Fruit fly (Drosophila melanogaster) whole organism, embryonic: ENCODE measurements around the gene CG31431.

ENCODE experiments used
- Abd-B ChIP-seq: fragments of 200-800 bp; sonication (Bioruptor generic); optimal IDR thresholded peaks from 2 replicates; lab custom pipeline; 2018; ENCODE audit warnings: missing biosample characterization, mild to moderate bottlenecking, missing genetic modification characterization, moderate library complexity
- Aef1 ChIP-seq: fragments of 200-800 bp; sonication (Bioruptor generic); IDR thresholded peaks from 3 replicates; pipeline ENCODE4 v1.3.6; 2022; ENCODE audit warnings: missing biosample characterization, missing genetic modification characterization
- B-H1 ChIP-seq: fragments of 200-800 bp; sonication (Bioruptor generic); IDR thresholded peaks from 3 replicates; pipeline ENCODE4 v1.3.6; 2022; ENCODE audit warnings: missing biosample characterization, missing genetic modification characterization
- Blimp-1 ChIP-seq: fragments of 200-800 bp; sonication (Bioruptor generic); optimal IDR thresholded peaks from 3 replicates; lab custom pipeline; 2018; ENCODE audit warnings: missing biosample characterization, missing genetic modification characterization, mild to moderate bottlenecking, moderate library complexity, missing genetic modification reagents
- CG12391 ChIP-seq: fragments of 200-800 bp; sonication (Bioruptor generic); optimal IDR thresholded peaks from 3 replicates; lab custom pipeline; 2018; ENCODE audit warnings: missing biosample characterization, mild to moderate bottlenecking, missing genetic modification characterization, moderate library complexity
- CG14667 ChIP-seq: fragments of 200-800 bp; sonication (Bioruptor generic); IDR thresholded peaks from 2 replicates; pipeline ENCODE4 v1.3.6; 2022; ENCODE audit warnings: missing biosample characterization, missing genetic modification characterization
- CG15696 ChIP-seq: fragments of 200-800 bp; sonication (Bioruptor generic); optimal IDR thresholded peaks from 2 replicates; lab custom pipeline; 2019; ENCODE audit warnings: missing biosample characterization, mild to moderate bottlenecking, missing genetic modification characterization, moderate library complexity
- CG18262 ChIP-seq: fragments of 200-800 bp; optimal IDR thresholded peaks from 3 replicates; lab custom pipeline; 2019; ENCODE audit warnings: missing biosample characterization, mild to moderate bottlenecking, missing genetic modification characterization, moderate library complexity
- CG18764 ChIP-seq: fragments of 200-800 bp; sonication (Bioruptor generic); optimal IDR thresholded peaks from 3 replicates; lab custom pipeline; 2016; ENCODE audit warnings: missing biosample characterization, missing genetic modification characterization
- CG30431 ChIP-seq: fragments of 200-800 bp; sonication (Bioruptor generic); optimal IDR thresholded peaks from 2 replicates; lab custom pipeline; 2017; ENCODE audit warnings: missing biosample characterization, missing genetic modification characterization
- CG31388 ChIP-seq: fragments of 200-800 bp; sonication (Bioruptor generic); optimal IDR thresholded peaks from 2 replicates; lab custom pipeline; 2016; ENCODE audit warnings: missing biosample characterization, missing genetic modification characterization
- CG32767 ChIP-seq: fragments of 200-800 bp; sonication (Bioruptor generic); IDR thresholded peaks from 2 replicates; pipeline ENCODE4 v1.3.6; 2022; ENCODE audit warnings: missing biosample characterization, missing genetic modification characterization
- CG4730 ChIP-seq: fragments of 200-800 bp; sonication (Bioruptor generic); IDR thresholded peaks from 2 replicates; pipeline ENCODE4 v1.3.6; 2022; ENCODE audit warnings: missing biosample characterization, missing genetic modification characterization
- CG9797 ChIP-seq: fragments of 200-800 bp; sonication (Bioruptor generic); optimal IDR thresholded peaks from 3 replicates; lab custom pipeline; 2018; ENCODE audit warnings: missing biosample characterization, mild to moderate bottlenecking, missing genetic modification characterization
- CTCF ChIP-seq: fragments of 200-800 bp; sonication (Bioruptor generic); optimal IDR thresholded peaks from 2 replicates; lab custom pipeline; 2017; ENCODE audit warnings: missing biosample characterization, mild to moderate bottlenecking, missing genetic modification characterization, moderate library complexity
- CkIIα-i1 ChIP-seq: fragments of 200-800 bp; sonication (Bioruptor generic); IDR thresholded peaks from 2 replicates; pipeline ENCODE4 v1.3.6; 2022; ENCODE audit warnings: missing biosample characterization, missing genetic modification characterization
- Doc3 ChIP-seq: fragments of 200-800 bp; sonication (Bioruptor generic); IDR thresholded peaks from 3 replicates; pipeline ENCODE4 v1.3.6; 2022; ENCODE audit warnings: missing biosample characterization, missing genetic modification characterization; ENCODE audit not compliant: partially characterized antibody
- Eip74EF ChIP-seq, 2 experiments: fragments of 200-800 bp in 1 of 2; fragments of >200 bp in 1 of 2; sonication (Bioruptor generic) in 1 of 2; optimal IDR thresholded peaks; 2 replicates each; lab custom pipeline; 2017 to 2019; ENCODE audit warnings: missing biosample characterization in 2 of 2, missing genetic modification characterization in 2 of 2, mild to moderate bottlenecking in 1 of 2, moderate library complexity in 1 of 2
- Ets97D ChIP-seq: fragments of 200-800 bp; sonication (Bioruptor generic); optimal IDR thresholded peaks from 3 replicates; lab custom pipeline; 2016; ENCODE audit warnings: missing biosample characterization, missing genetic modification characterization
- Sin3A ChIP-seq: fragments of >200 bp; optimal IDR thresholded peaks from 2 replicates; lab custom pipeline; 2018
- Xrp1 ChIP-seq: fragments of 200-800 bp; sonication (Bioruptor generic); IDR thresholded peaks from 2 replicates; pipeline ENCODE4 v1.3.6; 2022; ENCODE audit warnings: missing biosample characterization, missing genetic modification characterization
- ac ChIP-seq: fragments of 200-800 bp; sonication (Bioruptor generic); optimal IDR thresholded peaks from 3 replicates; lab custom pipeline; 2017; ENCODE audit warnings: missing biosample characterization, mild to moderate bottlenecking, missing genetic modification characterization
- ara ChIP-seq: fragments of 200-800 bp; sonication (Bioruptor generic); IDR thresholded peaks from 2 replicates; pipeline ENCODE4 v1.3.6; 2022; ENCODE audit warnings: missing biosample characterization, missing genetic modification characterization
- bcd ChIP-seq: fragments of 200-800 bp; sonication (Bioruptor generic); optimal IDR thresholded peaks from 2 replicates; lab custom pipeline; 2017; ENCODE audit warnings: missing biosample characterization, mild to moderate bottlenecking, missing genetic modification characterization
- br ChIP-seq: fragments of >200 bp; optimal IDR thresholded peaks from 2 replicates; lab custom pipeline; 2017
- chif ChIP-seq, 2 experiments: fragments of 200-800 bp; sonication (Bioruptor generic); optimal IDR thresholded peaks; 3 replicates each; lab custom pipeline; 2016; ENCODE audit warnings: missing biosample characterization in 2 of 2, missing genetic modification characterization in 2 of 2
- corto ChIP-seq: fragments of 200-800 bp; sonication (Bioruptor generic); optimal IDR thresholded peaks from 2 replicates; lab custom pipeline; 2016; ENCODE audit warnings: missing biosample characterization, mild to moderate bottlenecking, missing genetic modification characterization, moderate library complexity
- disco-r ChIP-seq: fragments of 200-800 bp; sonication (Bioruptor generic); optimal IDR thresholded peaks from 2 replicates; lab custom pipeline; 2016; ENCODE audit warnings: missing biosample characterization, missing genetic modification characterization
- ftz-f1 ChIP-seq: fragments of 200-800 bp; sonication (Bioruptor generic); optimal IDR thresholded peaks from 2 replicates; lab custom pipeline; 2016; ENCODE audit warnings: missing biosample characterization, missing genetic modification characterization
- gce ChIP-seq: fragments of 200-800 bp; sonication (Bioruptor generic); IDR thresholded peaks from 3 replicates; pipeline ENCODE4 v1.3.6; 2022; ENCODE audit warnings: missing biosample characterization, missing genetic modification characterization
- grau ChIP-seq: fragments of 200-800 bp; optimal IDR thresholded peaks from 3 replicates; lab custom pipeline; 2019; ENCODE audit warnings: missing biosample characterization, mild to moderate bottlenecking, missing genetic modification characterization, moderate library complexity
- gro ChIP-seq: fragments of 200-800 bp; sonication (Bioruptor generic); optimal IDR thresholded peaks from 2 replicates; lab custom pipeline; 2016; ENCODE audit warnings: missing biosample characterization, missing genetic modification characterization
- hkb ChIP-seq, 2 experiments: fragments of 200-800 bp in 1 of 2; fragments of >200 bp in 1 of 2; sonication (Bioruptor generic) in 1 of 2; IDR thresholded peaks in 1 of 2; optimal IDR thresholded peaks in 1 of 2; 2 replicates each; pipeline versions ENCODE4 v1.3.6 to Lab custom; 2017 to 2022; ENCODE audit warnings: missing biosample characterization in 1 of 2, missing genetic modification characterization in 1 of 2
- knrl ChIP-seq: fragments of 200-800 bp; sonication (Bioruptor generic); IDR thresholded peaks from 3 replicates; pipeline ENCODE4 v1.3.6; 2022; ENCODE audit warnings: missing biosample characterization, missing genetic modification characterization; ENCODE audit not compliant: partially characterized antibody
- lola ChIP-seq, 3 experiments: fragments of >200 bp in 2 of 3; fragments of 200-800 bp in 1 of 3; sonication (Bioruptor generic) in 1 of 3; optimal IDR thresholded peaks; 2 replicates each; lab custom pipeline; 2017 to 2019; ENCODE audit warnings: missing biosample characterization in 3 of 3, missing genetic modification characterization in 3 of 3, mild to moderate bottlenecking in 1 of 3, moderate library complexity in 1 of 3
- mld ChIP-seq: fragments of 200-800 bp; sonication (Bioruptor generic); IDR thresholded peaks from 3 replicates; pipeline ENCODE4 v1.3.6; 2022; ENCODE audit warnings: missing biosample characterization, missing genetic modification characterization; ENCODE audit not compliant: partially characterized antibody
- nom ChIP-seq: fragments of 200-800 bp; sonication (Bioruptor generic); optimal IDR thresholded peaks from 2 replicates; lab custom pipeline; 2017; ENCODE audit warnings: missing biosample characterization, missing genetic modification characterization, mild to moderate bottlenecking, moderate library complexity, missing genetic modification reagents
- ranshi ChIP-seq: fragments of 200-800 bp; sonication (Bioruptor generic); IDR thresholded peaks from 2 replicates; pipeline ENCODE4 v1.3.6; 2022; ENCODE audit warnings: missing biosample characterization, missing genetic modification characterization
- run ChIP-seq: fragments of 200-800 bp; sonication (Bioruptor generic); optimal IDR thresholded peaks from 3 replicates; lab custom pipeline; 2018; ENCODE audit warnings: missing biosample characterization, mild to moderate bottlenecking, missing genetic modification characterization
- sd ChIP-seq: fragments of 200-800 bp; sonication (Bioruptor generic); optimal IDR thresholded peaks from 3 replicates; lab custom pipeline; 2018; ENCODE audit warnings: missing biosample characterization, mild to moderate bottlenecking, missing genetic modification characterization, moderate library complexity
- so ChIP-seq: fragments of 200-800 bp; sonication (Bioruptor generic); IDR thresholded peaks from 3 replicates; pipeline ENCODE4 v1.3.6; 2022; ENCODE audit warnings: missing biosample characterization, missing genetic modification characterization
- vfl ChIP-seq: fragments of 200-800 bp; sonication (Bioruptor generic); optimal IDR thresholded peaks from 2 replicates; lab custom pipeline; 2016; ENCODE audit warnings: missing biosample characterization, missing genetic modification characterization
- zen2 ChIP-seq: fragments of 200-800 bp; sonication (Bioruptor generic); IDR thresholded peaks from 3 replicates; pipeline ENCODE4 v1.3.6; 2022; ENCODE audit warnings: missing biosample characterization, missing genetic modification characterization; ENCODE audit not compliant: partially characterized antibody

The CG31431 gene

dm6 chr3R:21848987-21849442, 21.5 kb upstream of the CG31431 start (continued):
- no peak for TF ChIP-seq CkIIα-i1 (GFP tag; lab: Robert Waterston, UW)
- TF ChIP-seq CG12391 (tag; lab: Kevin White, UChicago) = peak; percentile 73
- peak; percentile 53 for TF ChIP-seq ac (GFP tag; lab: Kevin White, UChicago)
- peak; percentile 71 for TF ChIP-seq bcd (GFP tag; lab: Kevin White, UChicago)
- no peak for TF ChIP-seq gce (GFP tag; lab: Robert Waterston, UW)
- TF ChIP-seq CG15696 = peak; percentile 78
- TF ChIP-seq Ets97D (GFP tag; lab: Kevin White, UChicago) = peak; percentile 37
- peak; percentile 90 for TF ChIP-seq nom (GFP tag; lab: Kevin White, UChicago)
- no peak for TF ChIP-seq zen2 (GFP tag; lab: Robert Waterston, UW)
- no peak for TF ChIP-seq ftz-f1 (GFP tag; lab: Kevin White, UChicago)
- TF ChIP-seq CG18262 (tag; lab: Kevin White, UChicago) = peak; percentile 91
- no peak for TF ChIP-seq Aef1 (GFP tag; lab: Robert Waterston, UW)
- no peak for TF ChIP-seq CG9797 (GFP tag; lab: Kevin White, UChicago)
- TF ChIP-seq ranshi (GFP tag; lab: Robert Waterston, UW) = peak; percentile 38; the same call in 1 of the 2 replicates
- no peak for TF ChIP-seq gro (GFP tag; lab: Kevin White, UChicago)
- TF ChIP-seq corto (GFP tag; lab: Kevin White, UChicago) = peak; percentile 90
- TF ChIP-seq knrl (GFP tag; lab: Robert Waterston, UW) = no peak
- no peak for TF ChIP-seq CG31388 (GFP tag; lab: Kevin White, UChicago)
- TF ChIP-seq vfl (GFP tag; lab: Kevin White, UChicago) = peak; percentile 52
- TF ChIP-seq B-H1 (GFP tag; lab: Robert Waterston, UW) = no peak
- peak; percentile 60 to 68 for TF ChIP-seq chif (GFP tag; optimal IDR thresholded peaks at IDR 0.05; lab: Kevin White, UChicago)
- TF ChIP-seq CG32767 (GFP tag; lab: Robert Waterston, UW) = no peak
- TF ChIP-seq CG18764 (GFP tag; lab: Kevin White, UChicago) = peak; percentile 2
- peak; percentile 66 for TF ChIP-seq grau (tag; lab: Kevin White, UChicago)
- peak; percentile 71 for TF ChIP-seq Xrp1 (GFP tag; lab: Robert Waterston, UW)
- peak; percentile 37 for TF ChIP-seq CTCF
- TF ChIP-seq br (lab: Kevin White, UChicago) = no peak
- TF ChIP-seq disco-r (GFP tag; lab: Kevin White, UChicago) = no peak
- peak; percentile 32; the same call in 1 of the 2 replicates for TF ChIP-seq CG14667
- TF ChIP-seq so (GFP tag; lab: Robert Waterston, UW) = no peak
- TF ChIP-seq Blimp-1 = peak; percentile 71
- TF ChIP-seq CG4730 = no peak
- TF ChIP-seq Abd-B (GFP tag; lab: Kevin White, UChicago) = peak; percentile 35
- peak; percentile 60; the same call in 1 of the 2 replicates for TF ChIP-seq ara (GFP tag; lab: Robert Waterston, UW)
- peak in 1 of 2 experiments; percentile 78 for TF ChIP-seq Eip74EF (GFP tag; optimal IDR thresholded peaks at IDR 0.05; lab: Kevin White, UChicago)
- no peak for TF ChIP-seq mld
- no peak for TF ChIP-seq sd (tag; lab: Kevin White, UChicago)
- TF ChIP-seq Sin3A (lab: Kevin White, UChicago) = no peak
- TF ChIP-seq Doc3 (GFP tag; lab: Robert Waterston, UW) = no peak
- TF ChIP-seq lola (GFP tag; optimal IDR thresholded peaks at IDR 0.05; lab: Kevin White, UChicago) = peak in 1 of 3 experiments; percentile 85
- TF ChIP-seq run (tag; lab: Kevin White, UChicago) = peak; percentile 0
- no peak for TF ChIP-seq hkb (optimal IDR thresholded peaks at IDR 0.05; lab: Kevin White, UChicago)
- TF ChIP-seq hkb (GFP tag; IDR thresholded peaks at IDR 0.05; lab: Robert Waterston, UW) = no peak
- peak; percentile 66 for TF ChIP-seq CG30431
